Fruit fly (Drosophila melanogaster): ENCODE measurements around the gene CG43088.

Gene CG43088

DNA sequence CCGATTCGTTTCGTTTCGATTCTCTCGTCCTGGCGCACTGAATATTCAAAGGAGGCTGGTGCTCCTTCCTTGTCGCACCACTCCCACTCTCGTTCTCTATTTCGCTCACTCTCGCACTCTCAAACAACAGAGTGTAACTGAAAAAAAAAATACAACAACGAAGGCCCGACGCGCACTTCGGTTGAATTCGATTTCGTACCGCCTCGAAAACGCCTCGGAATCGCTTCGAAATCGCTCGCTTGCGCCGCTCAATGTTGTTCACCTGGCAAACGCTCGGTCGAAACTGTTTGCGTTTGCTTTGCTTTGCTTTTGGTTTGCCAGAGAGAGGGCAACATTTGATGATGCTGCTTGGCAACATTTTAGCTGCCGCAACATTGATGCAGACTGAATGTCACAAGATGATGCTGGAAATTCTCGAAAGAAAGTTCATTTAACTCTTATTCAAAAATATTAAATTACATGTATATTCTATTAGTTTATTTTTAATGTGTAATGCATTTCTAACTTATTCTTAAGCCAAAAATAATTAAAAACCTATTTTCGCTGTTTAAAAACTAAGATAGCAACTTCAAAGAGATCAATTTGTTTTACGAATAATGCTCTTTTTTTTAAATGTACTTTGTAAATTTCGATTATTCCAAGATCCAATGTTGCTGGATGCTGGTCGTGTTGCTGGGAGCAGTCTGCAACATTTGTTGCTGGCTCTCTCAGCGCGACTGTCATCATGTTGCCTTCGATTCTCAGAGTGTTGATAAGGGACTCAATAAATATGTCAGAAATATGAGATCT is 47.1 kb downstream of the CG43088 start, which contains the start of gene NetB:
Gene NetB, minus strand, starts transcription at position 291 of the 789 bp plus-strand sequence.
- no peak for TF ChIP-seq Sin3A (optimal IDR thresholded peaks at IDR 0.05)
- TF ChIP-seq ttk (optimal IDR thresholded peaks at IDR 0.05): no peak
- TF ChIP-seq insv (optimal IDR thresholded peaks at IDR 0.05): no peak
- TF ChIP-seq h (optimal IDR thresholded peaks at IDR 0.05): no peak
- no peak for TF ChIP-seq Myc (optimal IDR thresholded peaks at IDR 0.05)
- TF ChIP-seq psq (optimal IDR thresholded peaks at IDR 0.05): no peak

DNA sequence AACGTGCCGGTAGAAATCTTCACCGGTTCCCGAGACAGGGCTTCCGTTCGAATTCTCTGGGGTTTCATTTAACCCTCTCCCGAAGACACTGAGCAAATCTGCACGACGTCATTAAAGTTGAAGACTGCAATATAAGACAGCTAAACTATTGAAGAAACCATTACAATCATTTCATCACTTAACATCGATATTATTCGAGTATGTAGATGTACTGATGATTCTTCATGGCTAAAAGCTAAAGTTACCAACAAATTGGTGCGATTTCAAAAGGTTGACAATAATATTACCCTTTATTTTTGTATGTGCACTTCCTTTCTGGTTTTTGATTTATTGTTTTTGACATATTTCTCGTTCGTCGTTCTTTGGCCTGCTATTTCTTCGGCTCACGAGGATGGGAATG is 48.3 kb downstream of the CG43088 start:
- TF ChIP-seq Myc (optimal IDR thresholded peaks at IDR 0.05) (no peak), ttk (optimal IDR thresholded peaks at IDR 0.05) (no peak), Sin3A (optimal IDR thresholded peaks at IDR 0.05) (no peak), h (optimal IDR thresholded peaks at IDR 0.05) (no peak)

DNA sequence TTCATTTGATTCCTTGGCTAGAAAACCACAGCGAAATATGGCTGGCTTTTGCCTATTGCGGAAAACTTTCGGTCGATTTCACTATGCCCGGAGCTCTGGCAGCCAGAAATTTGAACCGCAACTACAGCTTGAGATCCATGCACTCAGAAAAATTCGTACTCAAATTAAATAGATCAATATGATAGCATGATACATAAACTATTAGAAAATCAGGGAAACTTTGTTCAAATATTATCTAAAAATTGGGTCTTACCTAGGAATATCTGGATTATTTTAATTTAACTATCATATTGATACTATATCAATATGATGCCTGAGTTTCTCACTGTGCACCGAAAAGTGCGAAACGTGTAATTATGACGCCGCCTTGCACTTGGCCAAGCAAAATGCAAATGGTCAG is 49.0 kb downstream of the CG43088 start:
- TF ChIP-seq ttk (optimal IDR thresholded peaks at IDR 0.05) (no peak), Sin3A (optimal IDR thresholded peaks at IDR 0.05) (no peak)

Data from Kc167 (cell line).